Worm (Caenorhabditis elegans): Measurements from ENCODE around the gene D1005.5.
A peak's percentile ranks its signal among the peaks of the same experiment; 100 is the strongest.

DNA sequence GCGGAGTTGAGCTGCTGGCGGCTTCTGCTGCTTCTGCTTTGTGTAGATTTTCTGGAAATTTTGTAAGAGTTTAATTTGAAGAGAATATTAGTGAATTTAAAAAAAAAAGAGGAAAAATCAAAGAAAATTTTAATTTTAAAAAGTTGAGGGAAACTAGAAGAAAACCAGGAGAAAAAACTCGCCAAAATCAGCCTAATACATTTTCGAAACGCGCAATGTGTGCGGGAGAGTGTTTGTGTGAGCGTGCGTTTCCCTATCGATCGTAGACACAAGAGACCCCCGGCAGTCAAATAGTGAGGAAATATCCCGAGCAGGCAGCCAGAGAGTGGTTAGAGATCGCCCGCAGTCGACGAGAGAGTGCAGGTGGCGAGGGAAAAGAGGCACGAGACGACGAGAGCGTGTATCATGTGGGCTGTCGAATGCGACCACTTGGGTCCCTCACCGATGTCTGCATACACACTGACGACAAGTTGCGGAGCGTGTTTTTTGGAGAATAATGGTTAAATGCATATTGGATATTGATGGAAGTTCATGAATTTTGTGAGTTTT, 26.1 kb downstream of the D1005.5 start, which contains the start of gene zfp-3:
- TF ChIP-seq zip-4 (GFP tag; optimal IDR thresholded peaks at IDR 0.05) (peak; percentile 89), mep-1 (tag; optimal IDR thresholded peaks at IDR 0.05) (peak; percentile 95), nhr-77 (tag; optimal IDR thresholded peaks at IDR 0.05) (peak; percentile 95), C04F5.9 (tag; optimal IDR thresholded peaks at IDR 0.05) (peak; percentile 72), nhr-12 (tag; optimal IDR thresholded peaks at IDR 0.05) (peak; percentile 5), ceh-90 (tag; optimal IDR thresholded peaks at IDR 0.05) (no peak)
